Fruit fly (Drosophila melanogaster) whole organism, wandering third instar larva: ENCODE data around the gene CG8641.

ENCODE experiments used
- Abd-B ChIP-seq: fragments of >200 bp; optimal IDR thresholded peaks from 2 replicates; lab custom pipeline; 2017; ENCODE audit warnings: missing biosample characterization, missing genetic modification characterization
- CG32264 ChIP-seq: fragments of 200-800 bp; sonication (Bioruptor generic); optimal IDR thresholded peaks from 2 replicates; lab custom pipeline; 2016; ENCODE audit warnings: missing biosample characterization, missing genetic modification characterization
- CG9705 ChIP-seq: fragments of 200-800 bp; sonication (Bioruptor generic); optimal IDR thresholded peaks from 2 replicates; lab custom pipeline; 2018; ENCODE audit warnings: missing biosample characterization, mild to moderate bottlenecking, missing genetic modification characterization
- CrebA ChIP-seq: fragments of 200-800 bp; sonication (Bioruptor generic); optimal IDR thresholded peaks from 2 replicates; lab custom pipeline; 2016; ENCODE audit warnings: missing biosample characterization, mild to moderate bottlenecking, missing genetic modification characterization, borderline replicate concordance
- Dfd ChIP-seq: fragments of >200 bp; optimal IDR thresholded peaks from 2 replicates; lab custom pipeline; 2017; ENCODE audit warnings: missing biosample characterization, missing genetic modification characterization
- Dif ChIP-seq: fragments of 200-275, 200-300 bp; sonication (Bioruptor generic); optimal IDR thresholded peaks from 2 replicates; lab custom pipeline; 2018; ENCODE audit warnings: missing biosample characterization, missing genetic modification characterization; ENCODE audit not compliant: partially characterized antibody
- GATAd ChIP-seq: sonication (Bioruptor generic); optimal IDR thresholded peaks from 2 replicates; lab custom pipeline; 2016; ENCODE audit warnings: missing biosample characterization, missing genetic modification characterization
- Hnf4 ChIP-seq: fragments of 200-800 bp; sonication (Bioruptor generic); optimal IDR thresholded peaks from 2 replicates; lab custom pipeline; 2016; ENCODE audit warnings: missing biosample characterization, mild to moderate bottlenecking, missing genetic modification characterization
- Hr78 ChIP-seq: fragments of >200 bp; optimal IDR thresholded peaks from 2 replicates; lab custom pipeline; 2017; ENCODE audit warnings: missing biosample characterization, missing genetic modification characterization
- Hr83 ChIP-seq: fragments of 200-300 bp; sonication (Bioruptor generic); optimal IDR thresholded peaks from 2 replicates; lab custom pipeline; 2016; ENCODE audit warnings: missing biosample characterization, mild to moderate bottlenecking, missing genetic modification characterization, moderate library complexity; ENCODE audit not compliant: poor library complexity, severe bottlenecking
- Jra ChIP-seq: sonication (Bioruptor generic); optimal IDR thresholded peaks from 2 replicates; lab custom pipeline; 2016; ENCODE audit warnings: missing biosample characterization, missing genetic modification characterization
- Myc ChIP-seq: fragments of >200 bp; optimal IDR thresholded peaks from 2 replicates; lab custom pipeline; 2017
- Rel ChIP-seq, 2 experiments: fragments of 200-800 bp; sonication (Bioruptor generic) in 1 of 2; optimal IDR thresholded peaks; 2 replicates in 1 of 2; 3 replicates in 1 of 2; lab custom pipeline; 2016 to 2019; ENCODE audit warnings: mild to moderate bottlenecking in 2 of 2, missing biosample characterization in 2 of 2, missing genetic modification characterization in 2 of 2, moderate library complexity in 1 of 2
- Sp1 ChIP-seq: fragments of 200-800 bp; sonication (Bioruptor generic); optimal IDR thresholded peaks from 3 replicates; lab custom pipeline; 2019; ENCODE audit warnings: missing biosample characterization, mild to moderate bottlenecking, missing genetic modification characterization, moderate library complexity
- Vsx2 ChIP-seq: fragments of 200-300, 225-300 bp; sonication (Bioruptor generic); optimal IDR thresholded peaks from 2 replicates; lab custom pipeline; 2018; ENCODE audit warnings: missing biosample characterization, missing genetic modification characterization; ENCODE audit not compliant: partially characterized antibody
- br ChIP-seq: fragments of 200-800 bp; sonication (Bioruptor generic); optimal IDR thresholded peaks from 2 replicates; lab custom pipeline; 2016; ENCODE audit warnings: missing biosample characterization, missing genetic modification characterization
- brk ChIP-seq: fragments of 200-800 bp; sonication (Bioruptor generic); optimal IDR thresholded peaks from 2 replicates; lab custom pipeline; 2016; ENCODE audit warnings: missing biosample characterization, mild to moderate bottlenecking, missing genetic modification characterization
- dmrt93B ChIP-seq: fragments of 200-800 bp; sonication (Bioruptor generic); optimal IDR thresholded peaks from 2 replicates; lab custom pipeline; 2018; ENCODE audit warnings: missing biosample characterization, mild to moderate bottlenecking, missing genetic modification characterization
- dsf ChIP-seq: sonication (Bioruptor generic); optimal IDR thresholded peaks from 2 replicates; lab custom pipeline; 2016; ENCODE audit warnings: missing biosample characterization, missing genetic modification characterization, borderline replicate concordance
- foxo ChIP-seq, 2 experiments: fragments of 200-800 bp; sonication (Bioruptor generic); optimal IDR thresholded peaks; 2 replicates in 1 of 2; 3 replicates in 1 of 2; lab custom pipeline; 2016 to 2017; ENCODE audit warnings: missing biosample characterization in 2 of 2, missing genetic modification characterization in 2 of 2
- fru ChIP-seq: fragments of 200-800 bp; sonication (Bioruptor generic); optimal IDR thresholded peaks from 3 replicates; lab custom pipeline; 2016; ENCODE audit warnings: missing biosample characterization, mild to moderate bottlenecking, missing genetic modification characterization
- h ChIP-seq: fragments of 200-800 bp; sonication (Bioruptor generic); optimal IDR thresholded peaks from 3 replicates; lab custom pipeline; 2016; ENCODE audit warnings: missing biosample characterization, mild to moderate bottlenecking, missing genetic modification characterization
- jim ChIP-seq: fragments of 175-275, 200-325 bp; sonication (Bioruptor generic); optimal IDR thresholded peaks from 2 replicates; lab custom pipeline; 2016; ENCODE audit warnings: missing biosample characterization, mild to moderate bottlenecking, missing genetic modification characterization
- psq ChIP-seq: fragments of 200-800 bp; sonication (Bioruptor generic); optimal IDR thresholded peaks from 3 replicates; lab custom pipeline; 2017; ENCODE audit warnings: missing biosample characterization, mild to moderate bottlenecking, missing genetic modification characterization, moderate library complexity
- rgr ChIP-seq: fragments of 200-800 bp; sonication (Bioruptor generic); optimal IDR thresholded peaks from 3 replicates; lab custom pipeline; 2016; ENCODE audit warnings: missing biosample characterization, mild to moderate bottlenecking, missing genetic modification characterization
- sage ChIP-seq: fragments of 200-800 bp; sonication (Bioruptor generic); optimal IDR thresholded peaks from 2 replicates; lab custom pipeline; 2016; ENCODE audit warnings: missing biosample characterization, mild to moderate bottlenecking, missing genetic modification characterization
- sv ChIP-seq: fragments of 200-800 bp; sonication (Bioruptor generic); optimal IDR thresholded peaks from 3 replicates; lab custom pipeline; 2016; ENCODE audit warnings: missing biosample characterization, missing genetic modification characterization
- tai ChIP-seq: sonication (Bioruptor generic); optimal IDR thresholded peaks from 2 replicates; lab custom pipeline; 2016; ENCODE audit warnings: missing biosample characterization, missing genetic modification characterization
- usp ChIP-seq: fragments of >200 bp; optimal IDR thresholded peaks from 2 replicates; lab custom pipeline; 2017; ENCODE audit warnings: missing biosample characterization, missing genetic modification characterization
- woc ChIP-seq: sonication (Bioruptor generic); optimal IDR thresholded peaks from 2 replicates; lab custom pipeline; 2016; ENCODE audit warnings: missing biosample characterization, mild to moderate bottlenecking, missing genetic modification characterization

CG8641 gene

DNA sequence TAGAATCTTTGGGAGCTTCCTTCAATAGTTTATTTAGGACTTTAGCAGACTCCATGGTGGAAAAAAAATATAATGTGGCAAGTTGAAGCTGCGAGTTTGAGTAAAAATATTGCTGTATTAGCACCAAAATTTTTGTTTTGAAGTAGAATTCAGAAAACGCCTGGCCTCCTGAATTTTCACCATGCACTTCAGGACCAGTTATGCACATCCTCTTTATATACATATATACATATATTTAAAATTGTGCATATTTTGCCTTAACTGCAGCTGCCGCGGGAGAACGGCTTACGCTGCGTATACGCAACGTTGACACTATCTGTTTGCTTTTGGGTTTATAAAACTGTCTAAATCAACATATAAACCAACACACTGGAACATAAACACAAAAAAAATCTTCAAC, 50.6 kb downstream of the CG8641 start, which contains the start of gene CG17744:
Gene CG17744, minus strand, starts transcription at position 101 of the 400 bp plus-strand sequence.
- TF ChIP-seq brk (GFP tag; lab: Kevin White, UChicago) (no peak), CG32264 (GFP tag; lab: Kevin White, UChicago) (no peak), Hr78 (GFP tag; lab: Kevin White, UChicago) (no peak), CrebA (GFP tag; lab: Kevin White, UChicago) (no peak), jim (no peak), Jra (GFP tag; lab: Kevin White, UChicago) (no peak), Myc (lab: Kevin White, UChicago) (no peak), GATAd (no peak), sv (GFP tag; lab: Kevin White, UChicago) (no peak), dmrt93B (GFP tag; lab: Kevin White, UChicago) (no peak), h (GFP tag; lab: Kevin White, UChicago) (no peak), Vsx2 (GFP tag; lab: Kevin White, UChicago) (no peak), Rel (GFP tag; optimal IDR thresholded peaks at IDR 0.05; lab: Kevin White, UChicago) (no peak), Rel (tag; optimal IDR thresholded peaks at IDR 0.05; lab: Kevin White, UChicago) (no peak), Hnf4 (GFP tag; lab: Kevin White, UChicago) (no peak), sage (GFP tag; lab: Kevin White, UChicago) (no peak), psq (GFP tag; lab: Kevin White, UChicago) (no peak), Sp1 (GFP tag; lab: Kevin White, UChicago) (no peak), tai (GFP tag; lab: Kevin White, UChicago) (no peak)

dm6 chr3L:7013568-7014305, 63.5 kb downstream of the CG8641 start:
- TF ChIP-seq Myc (lab: Kevin White, UChicago) (peak; percentile 0), foxo (GFP tag; optimal IDR thresholded peaks at IDR 0.05; lab: Kevin White, UChicago) (no peak)

DNA sequence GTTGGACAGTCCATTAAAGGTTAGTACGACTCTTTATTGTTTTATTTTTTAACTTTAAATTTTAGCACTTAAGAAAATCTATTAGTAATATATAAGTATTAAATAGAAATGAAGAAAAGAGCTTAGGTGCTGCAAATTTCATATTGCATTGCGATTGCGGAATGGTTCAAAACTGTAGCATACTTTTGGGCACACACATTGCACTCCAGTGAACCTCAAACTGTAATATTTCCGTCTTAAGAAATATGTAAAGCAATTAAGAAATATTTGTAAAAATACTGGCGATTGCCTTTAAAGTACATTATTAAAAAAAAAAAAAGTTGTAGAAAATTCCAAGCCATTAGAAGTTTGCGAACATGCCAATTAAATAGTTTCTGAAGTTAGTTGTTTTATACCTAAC, 65.0 kb downstream of the CG8641 start:
- TF ChIP-seq psq (GFP tag; lab: Kevin White, UChicago) = no peak
- no peak for TF ChIP-seq CG9705 (GFP tag; lab: Kevin White, UChicago)
- no peak for TF ChIP-seq sv (GFP tag; lab: Kevin White, UChicago)
- TF ChIP-seq sage (GFP tag; lab: Kevin White, UChicago) = no peak
- no peak for TF ChIP-seq tai (GFP tag; lab: Kevin White, UChicago)
- no peak for TF ChIP-seq CrebA (GFP tag; lab: Kevin White, UChicago)
- peak; percentile 38 for TF ChIP-seq Myc (lab: Kevin White, UChicago)
- TF ChIP-seq Hnf4 (GFP tag; lab: Kevin White, UChicago) = no peak

dm6 chr3L:7009886-7010285, 67.4 kb downstream of the CG8641 start:
- TF ChIP-seq br = no peak
- TF ChIP-seq Myc (lab: Kevin White, UChicago) = no peak
- no peak for TF ChIP-seq sage (GFP tag; lab: Kevin White, UChicago)
- TF ChIP-seq GATAd = no peak
- no peak for TF ChIP-seq Abd-B (GFP tag; lab: Kevin White, UChicago)
- no peak for TF ChIP-seq woc (GFP tag; lab: Kevin White, UChicago)
- TF ChIP-seq dsf = no peak
- TF ChIP-seq Hr78 (GFP tag; lab: Kevin White, UChicago) = no peak
- TF ChIP-seq rgr (GFP tag; lab: Kevin White, UChicago) = no peak
- no peak for TF ChIP-seq tai (GFP tag; lab: Kevin White, UChicago)
- TF ChIP-seq Dfd (GFP tag; lab: Kevin White, UChicago) = no peak
- TF ChIP-seq sv (GFP tag; lab: Kevin White, UChicago) = no peak
- no peak for TF ChIP-seq CG32264 (GFP tag; lab: Kevin White, UChicago)

- TF ChIP-seq dmrt93B (GFP tag; lab: Kevin White, UChicago) (no peak), rgr (GFP tag; lab: Kevin White, UChicago) (no peak), brk (GFP tag; lab: Kevin White, UChicago) (no peak), tai (GFP tag; lab: Kevin White, UChicago) (no peak), dsf (no peak), Abd-B (GFP tag; lab: Kevin White, UChicago) (no peak), usp (GFP tag; lab: Kevin White, UChicago) (no peak), psq (GFP tag; lab: Kevin White, UChicago) (no peak), Dif (GFP tag; lab: Kevin White, UChicago) (no peak), Hr83 (GFP tag; lab: Kevin White, UChicago) (no peak), CG32264 (GFP tag; lab: Kevin White, UChicago) (no peak), fru (GFP tag; lab: Kevin White, UChicago) (no peak), woc (GFP tag; lab: Kevin White, UChicago) (no peak), h (GFP tag; lab: Kevin White, UChicago) (no peak)
These were observed 67.9 kb downstream of the CG8641 start for dm6 chr3L:7009411-7009810.
